Worm (Caenorhabditis elegans): ENCODE data around the gene F38A6.5.

F38A6.5 gene

DNA sequence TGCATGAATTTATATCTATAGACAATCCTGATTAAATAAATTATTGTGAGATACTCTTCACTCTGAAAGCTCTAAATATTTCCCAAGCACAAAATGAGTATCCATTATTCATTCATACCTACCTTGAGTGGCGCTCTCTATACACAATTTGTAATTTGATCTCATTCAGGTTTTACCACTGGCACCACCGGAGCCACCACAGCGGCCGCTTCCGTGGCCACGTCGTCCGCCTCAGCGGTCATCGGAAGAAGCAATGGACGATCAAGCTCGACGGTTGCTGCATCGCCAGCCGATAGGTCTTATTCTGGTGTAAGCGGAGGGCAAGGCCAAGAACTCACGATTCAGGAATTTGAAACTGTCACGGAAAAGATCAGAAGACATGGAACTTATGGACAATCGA lies 16.3 kb downstream of the F38A6.5 start:
- TF ChIP-seq php-3 (GFP tag; IDR thresholded peaks at IDR 0.05) (0 out of 2 replicates have a peak, but pooled peaks have one; percentile 21), snpc-4 (tag; optimal IDR thresholded peaks at IDR 0.05) (no peak), nhr-41 (GFP tag; IDR thresholded peaks at IDR 0.05) (no peak), daf-12 (tag; optimal IDR thresholded peaks at IDR 0.05) (no peak), dve-1 (tag; optimal IDR thresholded peaks at IDR 0.05; ENCODE audit: insufficient read depth) (no peak), egl-43 (GFP tag; IDR thresholded peaks at IDR 0.05) (0 out of 2 replicates have a peak, but pooled peaks have one; percentile 36), set-16 (GFP tag; IDR thresholded peaks at IDR 0.05) (peak; percentile 62; the same call in 1 of the 2 replicates)

DNA sequence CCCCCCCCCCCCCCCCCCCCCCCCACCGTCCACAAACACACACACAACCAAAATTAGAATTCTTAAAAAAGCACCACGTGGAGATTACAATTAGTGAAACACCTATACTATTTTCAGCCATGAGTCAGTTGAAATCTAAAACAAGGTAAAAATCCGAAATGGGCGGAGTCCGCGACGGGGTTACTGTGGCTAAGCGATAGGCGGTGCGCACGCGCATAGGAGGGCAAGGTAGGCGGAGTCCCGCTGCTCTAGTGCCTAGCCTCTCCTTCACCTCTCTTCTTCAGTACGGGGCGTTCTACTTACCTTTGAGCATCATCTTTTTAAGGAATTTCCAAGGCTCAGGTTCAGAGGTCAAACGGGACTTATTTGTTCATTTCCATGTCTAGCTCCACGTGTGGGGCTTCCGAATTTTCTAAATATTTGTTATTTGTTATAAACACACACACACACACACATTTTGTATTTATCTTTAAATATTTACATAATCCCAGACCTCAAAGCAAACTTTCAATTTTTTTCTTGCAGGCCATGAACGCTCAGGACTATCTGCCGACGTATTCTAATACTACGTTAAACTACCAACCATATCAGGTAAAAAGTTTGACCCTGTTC lies 17.1 kb downstream of the F38A6.5 start:
- TF ChIP-seq set-16 (GFP tag; IDR thresholded peaks at IDR 0.05), result peak; percentile 38; the same call in 1 of the 2 replicates
- TF ChIP-seq ama-1 (optimal IDR thresholded peaks at IDR 0.05), result no peak
- no peak for TF ChIP-seq skn-1 (tag; optimal IDR thresholded peaks at IDR 0.05)
- no peak for TF ChIP-seq nhr-48 (tag; optimal IDR thresholded peaks at IDR 0.05)
- TF ChIP-seq zip-2 (tag; optimal IDR thresholded peaks at IDR 0.05), result no peak
- TF ChIP-seq nhr-41 (GFP tag; IDR thresholded peaks at IDR 0.05), result no peak
- TF ChIP-seq nhr-6 (tag; optimal IDR thresholded peaks at IDR 0.05), result no peak
- TF ChIP-seq pqm-1 (tag; optimal IDR thresholded peaks at IDR 0.05), result no peak
- TF ChIP-seq F44E2.7 (GFP tag; IDR thresholded peaks at IDR 0.05), result 0 out of 2 replicates have a peak, but pooled peaks have one; percentile 43
- TF ChIP-seq pha-4 (GFP tag; IDR thresholded peaks at IDR 0.05), result no peak
- TF ChIP-seq pha-4 (tag; optimal IDR thresholded peaks at IDR 0.05), result peak; percentile 89
- no peak for TF ChIP-seq Y5F2A.4 (GFP tag; optimal IDR thresholded peaks at IDR 0.05)
- TF ChIP-seq aly-2 (tag; optimal IDR thresholded peaks at IDR 0.05), result no peak
- TF ChIP-seq fos-1 (tag; optimal IDR thresholded peaks at IDR 0.05), result no peak
- TF ChIP-seq F26F4.8 (GFP tag; conservative IDR thresholded peaks at IDR 0.05), result no peak
- no peak for TF ChIP-seq dve-1 (tag; optimal IDR thresholded peaks at IDR 0.05; ENCODE audit: insufficient read depth)

DNA sequence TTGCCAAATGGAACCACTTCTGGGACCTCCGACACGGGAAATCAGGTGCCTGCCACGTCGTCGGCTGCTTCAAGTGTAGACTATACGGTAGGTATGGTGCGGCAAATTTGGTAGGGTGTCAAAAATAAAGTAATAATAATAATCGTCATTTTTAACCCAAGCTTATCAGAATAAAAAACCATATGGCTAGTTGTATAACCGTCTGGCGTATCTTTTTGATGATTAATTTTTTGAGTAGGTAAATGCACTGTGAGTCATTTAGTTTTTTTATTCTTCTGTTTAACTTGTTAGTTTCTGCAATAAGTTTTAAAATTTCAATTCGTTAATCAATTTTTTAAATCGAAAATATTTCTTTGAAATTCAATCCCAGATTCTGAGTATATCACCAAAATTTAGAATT lies 18.1 kb downstream of the F38A6.5 start:
- TF ChIP-seq aha-1 (tag) (peak; percentile 69), pha-4 (GFP tag; IDR thresholded peaks at IDR 0.05) (peak; percentile 6; the same call in 1 of the 2 replicates), pha-4 (tag; optimal IDR thresholded peaks at IDR 0.05) (peak; percentile 81), nhr-25 (tag; optimal IDR thresholded peaks at IDR 0.05; ENCODE audit: borderline replicate concordance, insufficient read depth) (no peak), ceh-20 (GFP tag; IDR thresholded peaks at IDR 0.05) (no peak), daf-16 (GFP tag; optimal IDR thresholded peaks at IDR 0.05) (no peak), daf-16 (tag; optimal IDR thresholded peaks at IDR 0.05) (peak; percentile 6), dve-1 (tag; optimal IDR thresholded peaks at IDR 0.05; ENCODE audit: insufficient read depth) (peak; percentile 21)

DNA sequence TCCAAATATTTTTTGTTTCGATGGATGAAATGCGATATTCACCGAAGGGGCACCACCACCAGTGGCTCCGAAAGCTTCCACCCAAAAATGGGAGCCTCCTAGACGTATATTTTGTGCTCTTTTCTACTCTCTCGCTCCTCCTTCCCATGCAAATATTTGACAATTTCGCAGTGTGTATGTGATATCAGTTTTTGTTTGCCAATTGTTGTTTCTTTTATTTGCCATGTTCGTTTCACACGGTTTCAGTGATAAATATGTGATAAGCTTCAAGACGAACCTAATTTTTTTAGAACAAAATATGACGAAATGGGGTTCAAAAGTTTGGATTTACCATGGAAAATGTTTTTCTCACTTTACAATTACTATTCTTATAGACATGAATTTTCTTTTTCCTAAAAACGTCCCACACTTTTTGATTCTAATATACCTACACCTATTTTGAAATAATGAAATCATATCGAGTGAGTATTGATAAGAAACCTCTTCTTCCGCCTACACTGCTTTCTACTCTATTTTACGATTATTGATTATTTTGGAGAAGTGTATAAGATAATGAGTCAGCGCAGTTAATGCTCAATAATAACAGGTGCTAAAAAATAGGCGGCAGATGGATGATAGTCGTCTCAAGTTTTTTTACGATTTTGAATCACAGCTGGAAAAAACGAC lies 19.6 kb downstream of the F38A6.5 start:
- no peak for TF ChIP-seq nhr-25 (tag; optimal IDR thresholded peaks at IDR 0.05; ENCODE audit: borderline replicate concordance, insufficient read depth)
- no peak for TF ChIP-seq aly-2 (tag; optimal IDR thresholded peaks at IDR 0.05)
- no peak for TF ChIP-seq mxl-2 (GFP tag; conservative IDR thresholded peaks at IDR 0.05)
- no peak for TF ChIP-seq daf-8 (GFP tag; IDR thresholded peaks at IDR 0.05)
- no peak for TF ChIP-seq ZK337.2 (GFP tag; IDR thresholded peaks at IDR 0.05)
- no peak for TF ChIP-seq ztf-11 (tag; optimal IDR thresholded peaks at IDR 0.05)
- TF ChIP-seq skn-1 (tag; optimal IDR thresholded peaks at IDR 0.05), result no peak
- no peak for TF ChIP-seq lin-29 (GFP tag; IDR thresholded peaks at IDR 0.05)
- TF ChIP-seq daf-16 (GFP tag; optimal IDR thresholded peaks at IDR 0.05), result no peak
- peak; percentile 41 for TF ChIP-seq daf-16 (tag; optimal IDR thresholded peaks at IDR 0.05)
- TF ChIP-seq ceh-62 (tag; optimal IDR thresholded peaks at IDR 0.05), result no peak
- TF ChIP-seq daf-12 (tag; optimal IDR thresholded peaks at IDR 0.05), result no peak
- TF ChIP-seq set-16 (GFP tag; IDR thresholded peaks at IDR 0.05), result no peak
- no peak for TF ChIP-seq madf-5 (GFP tag; IDR thresholded peaks at IDR 0.05)
- TF ChIP-seq nhr-42 (GFP tag; IDR thresholded peaks at IDR 0.05), result no peak
- no peak for TF ChIP-seq Y5F2A.4 (GFP tag; optimal IDR thresholded peaks at IDR 0.05)
- TF ChIP-seq saeg-2 (GFP tag; IDR thresholded peaks at IDR 0.05), result no peak
- TF ChIP-seq nhr-76 (tag; optimal IDR thresholded peaks at IDR 0.05), result no peak
- TF ChIP-seq mes-2 (tag; optimal IDR thresholded peaks at IDR 0.05; ENCODE audit: poor library complexity, severe bottlenecking), result no peak
- TF ChIP-seq ceh-28 (tag; optimal IDR thresholded peaks at IDR 0.05), result peak; percentile 9
- TF ChIP-seq zip-2 (tag; optimal IDR thresholded peaks at IDR 0.05), result no peak
- TF ChIP-seq pha-4 (GFP tag; IDR thresholded peaks at IDR 0.05), result no peak
- peak; percentile 72 for TF ChIP-seq pha-4 (tag; optimal IDR thresholded peaks at IDR 0.05)
- peak; percentile 15 for TF ChIP-seq hlh-11 (tag; optimal IDR thresholded peaks at IDR 0.05)
- TF ChIP-seq T20F7.1 (GFP tag; optimal IDR thresholded peaks at IDR 0.05), result no peak
- TF ChIP-seq lin-15B (tag; optimal IDR thresholded peaks at IDR 0.05), result no peak
- TF ChIP-seq lsy-2 (tag; optimal IDR thresholded peaks at IDR 0.05), result no peak
- no peak for TF ChIP-seq dmd-6 (GFP tag; IDR thresholded peaks at IDR 0.05)
- no peak for TF ChIP-seq aha-1 (tag)

Data from whole organism, L4 larva.